Worm (Caenorhabditis elegans): ENCODE measurements around the gene ufl-1.

The ufl-1 gene

DNA sequence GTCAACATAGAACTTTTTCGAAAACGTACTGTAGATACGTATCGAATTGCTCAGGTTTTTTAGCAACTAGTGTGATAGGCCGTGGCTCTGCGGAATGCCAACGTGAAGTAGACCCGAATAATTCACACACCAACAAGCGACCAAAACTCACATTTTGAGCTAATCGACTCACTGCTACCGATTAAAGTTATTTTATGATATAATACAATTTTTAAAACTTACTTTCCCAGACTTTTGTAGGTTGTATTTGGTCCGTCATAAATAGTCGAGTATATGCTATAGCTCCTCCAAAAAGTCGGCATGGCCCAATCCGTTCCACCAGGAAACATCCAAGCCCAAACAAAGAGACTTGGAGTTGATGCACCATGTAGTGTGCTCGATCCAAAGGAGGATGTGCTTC lies 25.8 kb downstream of the ufl-1 start, which contains the start of gene C25A8.1:
Gene C25A8.1 (plus strand): TSS at position 301 of the 400 bp plus-strand sequence.
- TF ChIP-seq K09A11.1 (tag; optimal IDR thresholded peaks at IDR 0.05; ENCODE audit: insufficient read depth) (no peak), C08G9.2 (tag; optimal IDR thresholded peaks at IDR 0.05) (no peak), dmd-4 (tag; optimal IDR thresholded peaks at IDR 0.05; ENCODE audit: borderline replicate concordance) (no peak), ceh-19 (GFP tag; optimal IDR thresholded peaks at IDR 0.05) (no peak), K02D7.2 (tag; optimal IDR thresholded peaks at IDR 0.05) (no peak), mec-3 (tag; optimal IDR thresholded peaks at IDR 0.05; ENCODE audit: borderline replicate concordance) (no peak), ceh-22 (tag; optimal IDR thresholded peaks at IDR 0.05) (no peak), unc-55 (GFP tag; optimal IDR thresholded peaks at IDR 0.05) (no peak), hlh-6 (tag; optimal IDR thresholded peaks at IDR 0.05) (no peak), npax-4 (tag; optimal IDR thresholded peaks at IDR 0.05) (no peak)

DNA sequence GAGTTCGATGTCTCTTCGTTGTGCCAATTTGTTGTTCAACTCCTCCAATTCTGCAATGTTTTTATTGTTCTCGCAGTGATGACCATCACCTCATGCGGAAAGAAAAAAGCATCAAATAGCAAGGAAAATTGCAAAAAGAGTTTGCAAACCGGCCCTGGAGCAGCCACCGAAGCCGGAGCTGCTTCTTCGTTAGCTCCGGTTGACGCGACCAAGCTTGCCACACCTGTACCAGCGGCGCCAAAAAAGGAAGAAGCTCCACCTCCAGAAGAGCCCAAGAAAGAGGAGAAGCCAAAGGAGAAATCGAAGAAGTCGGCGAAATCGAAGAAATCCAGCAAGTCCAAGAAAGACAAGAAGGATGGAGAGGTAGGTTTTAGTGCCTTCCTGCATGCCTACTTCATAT lies 26.5 kb downstream of the ufl-1 start:
- TF ChIP-seq pha-2 (tag; optimal IDR thresholded peaks at IDR 0.05), result no peak
- TF ChIP-seq nfya-1 (tag; optimal IDR thresholded peaks at IDR 0.05), result no peak
- no peak for TF ChIP-seq tbx-2 (tag; optimal IDR thresholded peaks at IDR 0.05)
- no peak for TF ChIP-seq sdc-2 (tag; optimal IDR thresholded peaks at IDR 0.05)
- no peak for TF ChIP-seq unc-55 (GFP tag; optimal IDR thresholded peaks at IDR 0.05)
- TF ChIP-seq ceh-31 (tag; optimal IDR thresholded peaks at IDR 0.05), result no peak
- TF ChIP-seq K02D7.2 (tag; optimal IDR thresholded peaks at IDR 0.05), result no peak
- TF ChIP-seq ama-1 (optimal IDR thresholded peaks at IDR 0.05), result no peak
- no peak for TF ChIP-seq ets-4 (tag; optimal IDR thresholded peaks at IDR 0.05)
- no peak for TF ChIP-seq hlh-30 (tag; optimal IDR thresholded peaks at IDR 0.05; ENCODE audit: insufficient read depth)
- no peak for TF ChIP-seq ceh-34 (tag; optimal IDR thresholded peaks at IDR 0.05)
- no peak for TF ChIP-seq pag-3 (tag; optimal IDR thresholded peaks at IDR 0.05; ENCODE audit: borderline replicate concordance)
- no peak for TF ChIP-seq ztf-16 (tag; optimal IDR thresholded peaks at IDR 0.05)
- no peak for TF ChIP-seq ceh-24 (tag; optimal IDR thresholded peaks at IDR 0.05)
- no peak for TF ChIP-seq C38D4.7 (GFP tag; optimal IDR thresholded peaks at IDR 0.05)
- TF ChIP-seq ref-2 (tag; optimal IDR thresholded peaks at IDR 0.05), result no peak
- TF ChIP-seq pat-9 (tag; optimal IDR thresholded peaks at IDR 0.05), result no peak

DNA sequence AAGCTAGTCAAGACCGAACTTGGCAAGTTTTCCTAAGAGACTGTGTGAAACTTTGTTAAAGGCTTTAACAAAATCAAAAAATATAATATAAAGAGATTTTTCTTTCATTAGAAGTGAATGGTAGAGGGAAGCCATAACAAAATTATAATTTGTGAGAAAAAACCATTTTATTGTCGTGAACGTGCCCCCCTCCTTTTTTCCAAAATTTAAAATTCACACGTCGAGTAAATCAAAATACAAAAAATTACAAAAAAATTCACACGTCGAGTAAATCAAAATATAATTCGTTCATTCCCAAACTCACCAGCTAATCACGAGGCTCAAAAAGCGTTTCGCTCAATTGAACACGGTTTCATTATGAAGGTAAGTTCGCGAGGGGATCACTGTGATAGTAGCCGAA lies 27.1 kb downstream of the ufl-1 start, which contains the start of gene C25A8.2:
Gene C25A8.2 (plus strand): TSS at position 301 of the 400 bp plus-strand sequence.
- TF ChIP-seq ref-2 (tag; optimal IDR thresholded peaks at IDR 0.05) (no peak), ama-1 (optimal IDR thresholded peaks at IDR 0.05) (no peak), fkh-10 (GFP tag; optimal IDR thresholded peaks at IDR 0.05) (no peak), ceh-18 (tag; optimal IDR thresholded peaks at IDR 0.05) (no peak), F13H6.1 (tag; optimal IDR thresholded peaks at IDR 0.05) (no peak), madf-2 (tag; optimal IDR thresholded peaks at IDR 0.05) (no peak), pha-4 (tag; optimal IDR thresholded peaks at IDR 0.05) (no peak), unc-55 (GFP tag; optimal IDR thresholded peaks at IDR 0.05) (no peak), elt-4 (tag; optimal IDR thresholded peaks at IDR 0.05) (no peak), sdc-2 (tag; optimal IDR thresholded peaks at IDR 0.05) (no peak)

DNA sequence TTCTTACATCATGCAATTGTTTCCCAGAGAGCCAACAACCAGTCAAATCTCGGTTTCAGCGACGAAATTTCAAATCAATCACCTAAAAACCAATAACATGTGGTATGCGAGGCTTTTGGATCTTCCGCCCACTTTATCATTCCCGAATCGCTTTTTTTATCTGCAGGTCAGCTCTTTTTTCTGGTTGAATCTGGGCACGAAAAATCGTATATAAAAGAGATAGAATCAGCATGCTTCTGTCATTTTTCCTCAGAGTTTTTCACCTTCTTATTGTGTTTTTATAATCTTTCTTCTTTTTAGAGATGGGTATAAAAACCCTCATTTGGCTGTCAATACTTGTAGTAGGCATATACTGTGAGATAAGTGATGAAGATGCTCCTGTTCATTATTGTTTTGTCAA lies 33.3 kb downstream of the ufl-1 start, which contains the start of gene cht-3:
Gene cht-3 (plus strand): TSS at position 301 of the 400 bp plus-strand sequence.
- TF ChIP-seq ceh-2 (tag; optimal IDR thresholded peaks at IDR 0.05) (no peak), sdc-2 (tag; optimal IDR thresholded peaks at IDR 0.05) (no peak), unc-86 (tag; optimal IDR thresholded peaks at IDR 0.05) (no peak), hlh-6 (tag; optimal IDR thresholded peaks at IDR 0.05) (no peak), fkh-6 (tag; optimal IDR thresholded peaks at IDR 0.05) (no peak), ceh-31 (tag; optimal IDR thresholded peaks at IDR 0.05) (no peak), pha-2 (tag; optimal IDR thresholded peaks at IDR 0.05) (no peak), hlh-8 (tag; optimal IDR thresholded peaks at IDR 0.05) (no peak), ttx-3 (tag; optimal IDR thresholded peaks at IDR 0.05) (no peak), unc-3 (GFP tag; conservative IDR thresholded peaks at IDR 0.05) (no peak), unc-3 (tag; optimal IDR thresholded peaks at IDR 0.05) (no peak), pha-4 (tag; optimal IDR thresholded peaks at IDR 0.05) (no peak)

Measured in whole organism, late embryonic.